Worm (Caenorhabditis elegans): ENCODE data around the gene C24B9.3.

C24B9.3 gene

ce11 chrV:2728236-2728635 is 16.8 kb upstream of the C24B9.3 start, which contains the start of gene str-33:
Gene str-33, plus strand, starts transcription at chrV:2728536.
- TF ChIP-seq ceh-13 (GFP tag; optimal IDR thresholded peaks at IDR 0.05): no peak
- TF ChIP-seq hnd-1 (tag; optimal IDR thresholded peaks at IDR 0.05): no peak
- no peak for TF ChIP-seq sea-1 (GFP tag; conservative IDR thresholded peaks at IDR 0.05)
- no peak for TF ChIP-seq hmbx-1 (tag; optimal IDR thresholded peaks at IDR 0.05)
- TF ChIP-seq ets-7 (tag; optimal IDR thresholded peaks at IDR 0.05): no peak
- TF ChIP-seq pes-1 (GFP tag; IDR thresholded peaks at IDR 0.05): no peak
- TF ChIP-seq tra-4 (tag; optimal IDR thresholded peaks at IDR 0.05): no peak

DNA sequence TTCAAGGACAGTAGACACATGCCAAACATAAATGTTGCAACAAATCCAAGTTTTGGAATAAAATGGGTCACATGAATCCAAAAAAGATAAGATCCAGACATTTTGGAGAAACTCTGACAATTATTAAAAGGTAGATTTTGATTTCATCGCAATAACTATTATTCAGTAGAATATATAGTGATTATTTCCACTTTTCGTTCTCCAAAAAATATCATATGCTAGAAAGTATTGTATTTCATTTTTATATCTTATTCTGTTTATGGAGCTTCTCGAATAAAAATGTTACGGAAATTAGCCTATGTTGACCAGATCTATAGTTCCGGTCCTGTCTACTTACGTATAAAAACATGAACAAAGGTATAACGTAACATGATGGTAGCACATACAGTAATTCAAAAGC is 15.7 kb upstream of the C24B9.3 start, which contains the start of gene str-13:
TSS of gene str-13 (minus strand) at position 101 of the 400 bp plus-strand sequence.
- TF ChIP-seq B0310.2 (tag; optimal IDR thresholded peaks at IDR 0.05): no peak
- no peak for TF ChIP-seq flt-1 (GFP tag; IDR thresholded peaks at IDR 0.05)
- TF ChIP-seq hmbx-1 (tag; optimal IDR thresholded peaks at IDR 0.05): no peak
- TF ChIP-seq tra-4 (tag; optimal IDR thresholded peaks at IDR 0.05): no peak
- TF ChIP-seq tbx-37 (GFP tag; conservative IDR thresholded peaks at IDR 0.05): no peak
- no peak for TF ChIP-seq hnd-1 (tag; optimal IDR thresholded peaks at IDR 0.05)
- no peak for TF ChIP-seq tbx-11 (GFP tag; IDR thresholded peaks at IDR 0.05)
- no peak for TF ChIP-seq aly-1 (tag; optimal IDR thresholded peaks at IDR 0.05)
- no peak for TF ChIP-seq F13C5.2 (tag; optimal IDR thresholded peaks at IDR 0.05)
- TF ChIP-seq scrt-1 (GFP tag; IDR thresholded peaks at IDR 0.05): no peak

- TF ChIP-seq ets-7 (tag; optimal IDR thresholded peaks at IDR 0.05): no peak
- no peak for TF ChIP-seq tbx-11 (GFP tag; IDR thresholded peaks at IDR 0.05)
- TF ChIP-seq ama-1 (optimal IDR thresholded peaks at IDR 0.05): no peak
- no peak for TF ChIP-seq scrt-1 (GFP tag; IDR thresholded peaks at IDR 0.05)
- no peak for TF ChIP-seq flt-1 (GFP tag; IDR thresholded peaks at IDR 0.05)
- no peak for TF ChIP-seq aly-1 (tag; optimal IDR thresholded peaks at IDR 0.05)
- TF ChIP-seq hmbx-1 (tag; optimal IDR thresholded peaks at IDR 0.05): no peak
- TF ChIP-seq pes-1 (GFP tag; IDR thresholded peaks at IDR 0.05): no peak
- no peak for TF ChIP-seq F13C5.2 (tag; optimal IDR thresholded peaks at IDR 0.05)
- no peak for TF ChIP-seq hnd-1 (tag; optimal IDR thresholded peaks at IDR 0.05)
- TF ChIP-seq tbx-37 (GFP tag; conservative IDR thresholded peaks at IDR 0.05): no peak
- no peak for TF ChIP-seq hmg-4 (GFP tag; optimal IDR thresholded peaks at IDR 0.05)
- no peak for TF ChIP-seq B0310.2 (tag; optimal IDR thresholded peaks at IDR 0.05)
These were observed 13.8 kb upstream of the C24B9.3 start, which contains the start of gene srg-59 for ce11 chrV:2725225-2725624. Gene srg-59, minus strand, starts transcription at chrV:2725325.

ce11 chrV:2722555-2722954 is 11.2 kb upstream of the C24B9.3 start, which contains the start of gene srg-60:
Gene srg-60, minus strand, starts transcription at chrV:2722655.
- TF ChIP-seq tra-4 (tag; optimal IDR thresholded peaks at IDR 0.05): no peak
- no peak for TF ChIP-seq ceh-36 (tag; optimal IDR thresholded peaks at IDR 0.05)
- no peak for TF ChIP-seq aly-1 (tag; optimal IDR thresholded peaks at IDR 0.05)
- no peak for TF ChIP-seq ceh-13 (GFP tag; optimal IDR thresholded peaks at IDR 0.05)
- no peak for TF ChIP-seq tbx-37 (GFP tag; conservative IDR thresholded peaks at IDR 0.05)

DNA sequence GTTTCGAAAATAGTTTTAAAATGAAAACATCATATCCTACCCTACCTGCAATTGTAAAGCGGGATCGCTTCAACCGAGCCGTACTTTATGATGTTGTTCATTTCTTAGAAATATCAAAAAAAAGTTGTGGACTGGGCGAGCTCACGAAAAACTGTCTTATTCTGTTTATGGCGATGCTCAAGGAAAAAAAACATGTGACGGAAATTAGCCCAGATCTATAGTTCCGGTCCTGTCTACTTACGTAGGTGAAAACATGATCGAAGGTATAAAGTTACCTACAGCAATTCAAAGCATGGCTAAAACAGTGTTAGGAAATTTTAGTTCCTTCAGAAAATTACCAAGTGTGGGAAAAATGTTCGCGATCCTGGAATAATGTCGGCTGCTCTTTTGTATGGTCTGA is 9.4 kb upstream of the C24B9.3 start, which contains the start of gene srt-27:
TSS of gene srt-27 (minus strand) at position 101 of the 400 bp plus-strand sequence.
- TF ChIP-seq hmbx-1 (tag; optimal IDR thresholded peaks at IDR 0.05) (no peak), ets-7 (tag; optimal IDR thresholded peaks at IDR 0.05) (no peak), tra-4 (tag; optimal IDR thresholded peaks at IDR 0.05) (no peak), F13C5.2 (tag; optimal IDR thresholded peaks at IDR 0.05) (no peak), tbx-11 (GFP tag; IDR thresholded peaks at IDR 0.05) (no peak), ceh-13 (GFP tag; optimal IDR thresholded peaks at IDR 0.05) (no peak), hmg-4 (GFP tag; optimal IDR thresholded peaks at IDR 0.05) (no peak), pes-1 (GFP tag; IDR thresholded peaks at IDR 0.05) (no peak), B0310.2 (tag; optimal IDR thresholded peaks at IDR 0.05) (no peak), flt-1 (GFP tag; IDR thresholded peaks at IDR 0.05) (no peak), scrt-1 (GFP tag; IDR thresholded peaks at IDR 0.05) (no peak), sea-1 (GFP tag; conservative IDR thresholded peaks at IDR 0.05) (no peak), ama-1 (optimal IDR thresholded peaks at IDR 0.05) (no peak), aly-1 (tag; optimal IDR thresholded peaks at IDR 0.05) (no peak), ceh-36 (tag; optimal IDR thresholded peaks at IDR 0.05) (no peak), tbx-37 (GFP tag; conservative IDR thresholded peaks at IDR 0.05) (no peak), hnd-1 (tag; optimal IDR thresholded peaks at IDR 0.05) (no peak)

DNA sequence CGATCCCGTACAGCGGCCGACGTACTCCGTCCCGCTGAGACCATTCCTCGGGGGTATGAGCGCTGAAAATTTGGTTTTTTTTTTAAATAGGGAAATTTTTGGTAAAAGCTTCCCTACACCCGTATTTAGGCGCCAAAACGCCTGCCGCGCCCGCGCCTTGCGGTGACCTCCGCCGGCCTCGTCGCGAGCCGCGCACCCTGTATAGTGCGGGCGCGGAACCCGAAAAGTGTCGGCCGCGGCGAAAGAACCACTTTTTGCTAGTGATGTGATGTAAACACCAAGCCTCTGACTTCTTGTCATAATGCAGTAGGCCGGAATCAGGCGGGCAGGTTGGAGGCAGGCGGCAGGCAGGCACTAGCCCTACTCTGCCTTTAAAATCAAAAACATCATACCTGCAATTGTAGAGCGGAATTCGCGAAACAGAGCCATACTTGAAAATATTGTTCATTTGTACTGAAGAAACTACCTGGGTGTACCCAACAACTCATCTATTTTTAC is 7.3 kb upstream of the C24B9.3 start, which contains the start of gene srt-29:
TSS of gene srt-29 (minus strand) at position 448 of the 498 bp plus-strand sequence.
- TF ChIP-seq ceh-36 (tag; optimal IDR thresholded peaks at IDR 0.05): no peak

- TF ChIP-seq ama-1 (optimal IDR thresholded peaks at IDR 0.05) (no peak), sea-1 (GFP tag; conservative IDR thresholded peaks at IDR 0.05) (0 out of 2 replicates have a peak, but pooled peaks have one; percentile 32)
These were observed 5.5 kb upstream of the C24B9.3 start for ce11 chrV:2716933-2717332.

DNA sequence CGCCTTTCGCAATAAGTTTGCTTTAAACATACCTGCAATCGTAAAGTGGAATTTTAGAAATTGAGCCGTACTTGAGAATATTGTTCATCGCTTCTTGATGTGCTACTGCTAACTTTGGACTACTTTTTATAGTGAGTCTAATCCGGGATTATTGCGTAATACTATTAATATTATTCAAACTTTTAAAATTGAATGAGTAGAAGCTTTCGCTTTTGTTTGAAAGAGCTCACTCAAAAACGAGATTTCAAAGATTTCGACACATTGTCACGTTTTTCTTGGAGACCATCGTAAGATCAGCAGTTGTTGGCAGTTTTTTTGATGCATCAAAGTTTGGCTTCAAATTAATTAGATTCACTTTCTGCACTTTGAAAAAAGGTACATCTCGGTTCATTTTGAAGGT is 2.1 kb upstream of the C24B9.3 start, which contains the start of gene srt-28:
TSS of gene srt-28 (minus strand) at position 101 of the 400 bp plus-strand sequence.
- TF ChIP-seq F13C5.2 (tag; optimal IDR thresholded peaks at IDR 0.05): no peak
- TF ChIP-seq pes-1 (GFP tag; IDR thresholded peaks at IDR 0.05): no peak
- no peak for TF ChIP-seq hmg-4 (GFP tag; optimal IDR thresholded peaks at IDR 0.05)
- TF ChIP-seq aly-1 (tag; optimal IDR thresholded peaks at IDR 0.05): no peak
- TF ChIP-seq ceh-36 (tag; optimal IDR thresholded peaks at IDR 0.05): no peak
- TF ChIP-seq ama-1 (optimal IDR thresholded peaks at IDR 0.05): no peak
- no peak for TF ChIP-seq scrt-1 (GFP tag; IDR thresholded peaks at IDR 0.05)
- no peak for TF ChIP-seq flt-1 (GFP tag; IDR thresholded peaks at IDR 0.05)
- TF ChIP-seq tbx-37 (GFP tag; conservative IDR thresholded peaks at IDR 0.05): no peak
- no peak for TF ChIP-seq B0310.2 (tag; optimal IDR thresholded peaks at IDR 0.05)

All from whole organism, early embryonic.